Fruit fly (Drosophila melanogaster) whole organism, embryonic: ENCODE measurements around the gene Ir31a.

Source experiments
- Bdp1 ChIP-seq: fragments of 200-800 bp; sonication (Bioruptor generic); optimal IDR thresholded peaks from 3 replicates; lab custom pipeline; 2016; ENCODE audit warnings: missing biosample characterization, missing genetic modification characterization
- CG10366 ChIP-seq: fragments of 200-800 bp; sonication (Bioruptor generic); IDR thresholded peaks from 2 replicates; pipeline ENCODE4 v1.3.6; 2022; ENCODE audit warnings: missing biosample characterization, missing genetic modification characterization
- CG10565 ChIP-seq: fragments of 200-800 bp; sonication (Bioruptor generic); optimal IDR thresholded peaks from 3 replicates; lab custom pipeline; 2016; ENCODE audit warnings: missing biosample characterization, mild to moderate bottlenecking, missing genetic modification characterization
- CG11723 ChIP-seq: fragments of 200-800 bp; sonication (Bioruptor generic); optimal IDR thresholded peaks from 2 replicates; lab custom pipeline; 2017; ENCODE audit warnings: missing biosample characterization, mild to moderate bottlenecking, missing genetic modification characterization
- CG12769 ChIP-seq: fragments of 200-800 bp; sonication (Bioruptor generic); optimal IDR thresholded peaks from 2 replicates; lab custom pipeline; 2019; ENCODE audit warnings: missing biosample characterization, mild to moderate bottlenecking, missing genetic modification characterization, moderate library complexity
- CG14014 ChIP-seq: fragments of 200-800 bp; sonication (Bioruptor generic); IDR thresholded peaks from 2 replicates; pipeline ENCODE4 v1.3.6; 2022; ENCODE audit warnings: missing biosample characterization, missing genetic modification characterization
- CG15601 ChIP-seq: fragments of 200-800 bp; sonication (Bioruptor generic); optimal IDR thresholded peaks from 3 replicates; lab custom pipeline; 2019; ENCODE audit warnings: missing biosample characterization, mild to moderate bottlenecking, missing genetic modification characterization, moderate library complexity
- CG17912 ChIP-seq: fragments of 200-800 bp; sonication (Bioruptor generic); optimal IDR thresholded peaks from 2 replicates; lab custom pipeline; 2018; ENCODE audit warnings: missing biosample characterization, mild to moderate bottlenecking, missing genetic modification characterization
- CG18262 ChIP-seq: fragments of 200-800 bp; optimal IDR thresholded peaks from 3 replicates; lab custom pipeline; 2019; ENCODE audit warnings: missing biosample characterization, mild to moderate bottlenecking, missing genetic modification characterization, moderate library complexity
- CG18764 ChIP-seq: fragments of 200-800 bp; sonication (Bioruptor generic); optimal IDR thresholded peaks from 3 replicates; lab custom pipeline; 2016; ENCODE audit warnings: missing biosample characterization, missing genetic modification characterization
- CG32772 ChIP-seq: fragments of 200-800 bp; sonication (Bioruptor generic); IDR thresholded peaks from 2 replicates; pipeline ENCODE4 v1.3.6; 2022; ENCODE audit warnings: missing biosample characterization, missing genetic modification characterization
- CG6765 ChIP-seq: fragments of 200-800 bp; sonication (Bioruptor generic); optimal IDR thresholded peaks from 3 replicates; lab custom pipeline; 2017; ENCODE audit warnings: missing biosample characterization, mild to moderate bottlenecking, missing genetic modification characterization
- CG7786 ChIP-seq: fragments of 200-800 bp; sonication (Bioruptor generic); optimal IDR thresholded peaks from 2 replicates; lab custom pipeline; 2016; ENCODE audit warnings: missing biosample characterization, missing genetic modification characterization
- CG7987 ChIP-seq: fragments of 200-800 bp; sonication (Bioruptor generic); optimal IDR thresholded peaks from 2 replicates; lab custom pipeline; 2018; ENCODE audit warnings: missing biosample characterization, mild to moderate bottlenecking, missing genetic modification characterization, moderate library complexity
- CG8359 ChIP-seq: fragments of 200-800 bp; sonication (Bioruptor generic); optimal IDR thresholded peaks from 2 replicates; lab custom pipeline; 2017; ENCODE audit warnings: missing biosample characterization, mild to moderate bottlenecking, missing genetic modification characterization, borderline replicate concordance
- CG8924 ChIP-seq: fragments of 200-800 bp; optimal IDR thresholded peaks from 3 replicates; lab custom pipeline; 2019; ENCODE audit warnings: missing biosample characterization, mild to moderate bottlenecking, missing genetic modification characterization, moderate library complexity
- CrebB ChIP-seq: fragments of 200-800 bp; sonication (Bioruptor generic); optimal IDR thresholded peaks from 3 replicates; lab custom pipeline; 2018; ENCODE audit warnings: missing biosample characterization, mild to moderate bottlenecking, missing genetic modification characterization
- Doc3 ChIP-seq: fragments of 200-800 bp; sonication (Bioruptor generic); IDR thresholded peaks from 3 replicates; pipeline ENCODE4 v1.3.6; 2022; ENCODE audit warnings: missing biosample characterization, missing genetic modification characterization; ENCODE audit not compliant: partially characterized antibody
- Ets65A ChIP-seq: fragments of 200-800 bp; sonication (Bioruptor generic); peaks from one replicate; lab custom pipeline; 2016; ENCODE audit warnings: missing biosample characterization, missing genetic modification characterization
- Gsc ChIP-seq: fragments of 200-800 bp; sonication (Bioruptor generic); IDR thresholded peaks from 2 replicates; pipeline ENCODE4 v1.3.6; 2022; ENCODE audit warnings: missing biosample characterization, missing genetic modification characterization
- H15 ChIP-seq: fragments of 200-800 bp; sonication (Bioruptor generic); IDR thresholded peaks from 3 replicates; pipeline ENCODE4 v1.3.6; 2022; ENCODE audit warnings: missing biosample characterization, missing genetic modification characterization
- HLH54F ChIP-seq: fragments of 200-800 bp; sonication (Bioruptor generic); optimal IDR thresholded peaks from 3 replicates; lab custom pipeline; 2016; ENCODE audit warnings: missing biosample characterization, missing genetic modification characterization
- Kr ChIP-seq: fragments of 200-800 bp; sonication (Bioruptor generic); optimal IDR thresholded peaks from 2 replicates; lab custom pipeline; 2017; ENCODE audit warnings: missing biosample characterization, mild to moderate bottlenecking, missing genetic modification characterization
- MESR4 ChIP-seq: fragments of 200-800 bp; sonication (Bioruptor generic); optimal IDR thresholded peaks from 2 replicates; lab custom pipeline; 2018; ENCODE audit warnings: missing biosample characterization, mild to moderate bottlenecking, missing genetic modification characterization, moderate library complexity
- Nf-YB ChIP-seq: fragments of 200-800 bp; sonication (Bioruptor generic); optimal IDR thresholded peaks from 3 replicates; lab custom pipeline; 2019; ENCODE audit warnings: missing biosample characterization, mild to moderate bottlenecking, missing genetic modification characterization, moderate library complexity
- Pdp1 ChIP-seq, 2 experiments: fragments of 200-800 bp; sonication (Bioruptor generic); optimal IDR thresholded peaks; 3 replicates each; lab custom pipeline; 2016; ENCODE audit warnings: missing biosample characterization in 2 of 2, missing genetic modification characterization in 2 of 2, mild to moderate bottlenecking in 1 of 2, moderate library complexity in 1 of 2
- Trl ChIP-seq, 3 experiments: fragments of >200 bp in 2 of 3; fragments of 200-800 bp in 1 of 3; sonication (Bioruptor generic) in 1 of 3; optimal IDR thresholded peaks; 2 replicates in 1 of 3; 3 replicates in 2 of 3; lab custom pipeline; 2016 to 2017; ENCODE audit warnings: missing biosample characterization in 1 of 3, missing genetic modification characterization in 1 of 3
- al ChIP-seq: fragments of 200-800 bp; sonication (Bioruptor generic); IDR thresholded peaks from 2 replicates; pipeline ENCODE4 v1.3.6; 2022; ENCODE audit warnings: missing biosample characterization, missing genetic modification characterization
- ap ChIP-seq: fragments of 200-800 bp; sonication (Bioruptor generic); IDR thresholded peaks from 2 replicates; pipeline ENCODE4 v1.3.6; 2022; ENCODE audit warnings: missing biosample characterization, missing genetic modification characterization
- ash1 ChIP-seq: fragments of 200-800 bp; sonication (Bioruptor generic); optimal IDR thresholded peaks from 2 replicates; lab custom pipeline; 2018; ENCODE audit warnings: missing biosample characterization, mild to moderate bottlenecking, missing genetic modification characterization
- ato ChIP-seq: fragments of 200-800 bp; sonication (Bioruptor generic); IDR thresholded peaks from 2 replicates; pipeline ENCODE4 v1.3.6; 2022; ENCODE audit warnings: missing biosample characterization, missing genetic modification characterization; ENCODE audit not compliant: partially characterized antibody
- caup ChIP-seq: fragments of 200-800 bp; sonication (Bioruptor generic); optimal IDR thresholded peaks from 3 replicates; lab custom pipeline; 2017; ENCODE audit warnings: missing biosample characterization, mild to moderate bottlenecking, missing genetic modification characterization, moderate library complexity; ENCODE audit not compliant: severe bottlenecking
- chm ChIP-seq: fragments of 200-800 bp; sonication (Bioruptor generic); IDR thresholded peaks from 2 replicates; pipeline ENCODE4 v1.3.6; 2022; ENCODE audit warnings: missing biosample characterization, missing genetic modification characterization
- crp ChIP-seq, 2 experiments: fragments of 200-800 bp; sonication (Bioruptor generic); optimal IDR thresholded peaks; 2 replicates in 1 of 2; 3 replicates in 1 of 2; lab custom pipeline; 2017; ENCODE audit warnings: missing biosample characterization in 2 of 2, missing genetic modification characterization in 2 of 2, mild to moderate bottlenecking in 1 of 2, moderate library complexity in 1 of 2
- dmrt11E ChIP-seq: fragments of 200-800 bp; sonication (Bioruptor generic); optimal IDR thresholded peaks from 3 replicates; lab custom pipeline; 2018; ENCODE audit warnings: missing biosample characterization, mild to moderate bottlenecking, missing genetic modification characterization, moderate library complexity
- dpn ChIP-seq, 2 experiments: fragments of 200-800 bp; sonication (Bioruptor generic); optimal IDR thresholded peaks; 3 replicates each; lab custom pipeline; 2016; ENCODE audit warnings: missing biosample characterization in 2 of 2, missing genetic modification characterization in 2 of 2
- eve ChIP-seq, 2 experiments: fragments of >200 bp; optimal IDR thresholded peaks; 2 replicates each; lab custom pipeline; 2017; ENCODE audit warnings: missing biosample characterization in 2 of 2, missing genetic modification characterization in 2 of 2
- gsb ChIP-seq: fragments of 200-800 bp; sonication (Bioruptor generic); IDR thresholded peaks from 2 replicates; pipeline ENCODE4 v1.3.6; 2022; ENCODE audit warnings: missing biosample characterization, missing genetic modification characterization
- hth ChIP-seq: fragments of >200 bp; optimal IDR thresholded peaks from 2 replicates; lab custom pipeline; 2017; ENCODE audit warnings: inconsistent platforms
- nmo ChIP-seq: fragments of 200-800 bp; sonication (Bioruptor generic); optimal IDR thresholded peaks from 2 replicates; lab custom pipeline; 2018; ENCODE audit warnings: missing biosample characterization, mild to moderate bottlenecking, missing genetic modification characterization, moderate library complexity
- pho ChIP-seq: fragments of 200-800 bp; sonication (Bioruptor generic); optimal IDR thresholded peaks from 2 replicates; lab custom pipeline; 2016; ENCODE audit warnings: missing biosample characterization, missing genetic modification characterization
- prd ChIP-seq, 3 experiments: fragments of >200 bp in 2 of 3; fragments of 200-800 bp in 1 of 3; sonication (Bioruptor generic) in 1 of 3; optimal IDR thresholded peaks in 2 of 3; IDR thresholded peaks in 1 of 3; 2 replicates in 2 of 3; 3 replicates in 1 of 3; pipeline versions ENCODE4 v1.3.6 to Lab custom; 2017 to 2022; ENCODE audit warnings: missing biosample characterization in 1 of 3, missing genetic modification characterization in 1 of 3
- repo ChIP-seq: fragments of 200-800 bp; sonication (Bioruptor generic); optimal IDR thresholded peaks from 2 replicates; lab custom pipeline; 2016; ENCODE audit warnings: missing biosample characterization, missing genetic modification characterization
- schlank ChIP-seq: fragments of 200-800 bp; sonication (Bioruptor generic); optimal IDR thresholded peaks from 2 replicates; lab custom pipeline; 2018; ENCODE audit warnings: missing biosample characterization, mild to moderate bottlenecking, missing genetic modification characterization
- sob ChIP-seq: fragments of 200-800 bp; sonication (Bioruptor generic); IDR thresholded peaks from 2 replicates; pipeline ENCODE4 v1.3.6; 2022; ENCODE audit warnings: missing biosample characterization, missing genetic modification characterization
- tgo ChIP-seq: fragments of 200-800 bp; sonication (Bioruptor generic); IDR thresholded peaks from 3 replicates; pipeline ENCODE4 v1.3.6; 2022; ENCODE audit warnings: missing biosample characterization, missing genetic modification characterization
- wor ChIP-seq: fragments of 200-800 bp; sonication (Bioruptor generic); IDR thresholded peaks from 2 replicates; pipeline ENCODE4 v1.3.6; 2022; ENCODE audit warnings: missing biosample characterization, missing genetic modification characterization

Ir31a gene

DNA sequence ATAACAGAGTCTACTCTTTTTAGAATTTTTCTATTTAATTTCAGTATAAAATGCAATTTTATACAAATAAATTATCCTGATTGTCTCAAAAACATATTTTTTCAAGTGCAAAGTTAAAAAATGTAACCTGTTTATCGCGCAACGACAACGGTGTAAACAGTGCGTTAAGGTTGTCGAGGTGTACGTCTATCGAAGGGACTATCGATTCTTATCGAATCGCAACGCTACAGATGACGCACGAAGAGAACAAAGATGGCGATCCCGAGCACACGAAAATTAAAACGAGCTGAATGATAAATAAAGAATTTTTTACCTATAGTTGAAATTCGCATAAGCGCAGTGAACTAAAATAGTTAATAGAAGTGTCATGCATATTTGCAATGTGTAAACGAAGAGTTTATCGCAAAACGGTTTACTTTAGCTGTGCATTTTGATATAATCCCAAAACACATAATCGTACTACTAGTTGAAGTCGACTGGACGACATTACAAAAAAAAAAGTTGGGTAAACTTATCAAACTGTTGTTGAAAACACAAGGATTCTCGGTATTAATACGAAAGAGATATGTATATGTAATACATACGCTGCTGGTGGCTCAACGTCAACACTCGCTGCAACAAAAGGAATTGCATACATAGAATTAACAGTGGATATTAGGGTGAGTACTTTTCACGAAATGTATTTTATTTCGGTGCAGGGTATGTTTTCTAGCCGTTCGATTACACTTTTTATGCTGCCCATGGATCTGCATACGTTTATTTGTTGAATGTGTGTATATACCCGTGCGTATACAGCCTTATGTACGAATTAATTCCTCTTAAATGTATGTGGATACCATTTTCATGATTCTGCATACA lies 17.3 kb upstream of the Ir31a start, which contains the start of gene da (continued):
- TF ChIP-seq dmrt11E (peak; percentile 65), HLH54F (GFP tag; lab: Kevin White, UChicago) (peak; percentile 65), CG15601 (peak; percentile 48), CG14014 (GFP tag; lab: Robert Waterston, UW) (peak; percentile 64; the same call in 1 of the 2 replicates), Nf-YB (GFP tag; lab: Kevin White, UChicago) (peak; percentile 38), CG7786 (GFP tag; lab: Kevin White, UChicago) (peak; percentile 55), ap (GFP tag; lab: Robert Waterston, UW) (no peak), H15 (0 out of 3 replicates have a peak, but pooled peaks have one; percentile 13), caup (peak; percentile 69), pho (GFP tag; lab: Kevin White, UChicago) (peak; percentile 73), wor (GFP tag; lab: Robert Waterston, UW) (no peak), Doc3 (GFP tag; lab: Robert Waterston, UW) (no peak), CG8359 (GFP tag; lab: Kevin White, UChicago) (no peak), CG7987 (GFP tag; lab: Kevin White, UChicago) (peak; percentile 45), al (GFP tag; lab: Robert Waterston, UW) (peak; percentile 45), crp (GFP tag; optimal IDR thresholded peaks at IDR 0.05; lab: Kevin White, UChicago) (peak in 1 of 2 experiments; percentile 55), CrebB (tag; lab: Kevin White, UChicago) (peak; percentile 43), CG18764 (GFP tag; lab: Kevin White, UChicago) (peak; percentile 33), eve (GFP tag; optimal IDR thresholded peaks at IDR 0.05; lab: Kevin White, UChicago) (peak in 1 of 2 experiments; percentile 76), Ets65A (GFP tag; lab: Kevin White, UChicago) (peak; percentile 78), nmo (peak; percentile 73), hth (no peak), CG32772 (GFP tag; lab: Robert Waterston, UW) (no peak; the same call in 1 of the 2 replicates), ash1 (GFP tag; lab: Kevin White, UChicago) (peak; percentile 6), CG8924 (tag; lab: Kevin White, UChicago) (peak; percentile 71), Trl (optimal IDR thresholded peaks at IDR 0.05; lab: Kevin White, UChicago) (no peak), Trl (GFP tag; optimal IDR thresholded peaks at IDR 0.05; lab: Kevin White, UChicago) (peak; percentile 47), CG17912 (GFP tag; lab: Kevin White, UChicago) (peak; percentile 32), Kr (GFP tag; lab: Kevin White, UChicago) (no peak), prd (optimal IDR thresholded peaks at IDR 0.05; lab: Kevin White, UChicago) (no peak), prd (GFP tag; IDR thresholded peaks at IDR 0.05; lab: Robert Waterston, UW) (peak; percentile 74), MESR4 (peak; percentile 91), dpn (GFP tag; optimal IDR thresholded peaks at IDR 0.05; lab: Kevin White, UChicago) (peak; percentile 63 to 69), sob (peak; percentile 62; the same call in 1 of the 2 replicates), CG12769 (tag; lab: Kevin White, UChicago) (no peak), tgo (GFP tag; lab: Robert Waterston, UW) (peak; percentile 57; the same call in 1 of the 3 replicates), CG10565 (no peak), CG10366 (GFP tag; lab: Robert Waterston, UW) (peak; percentile 63; the same call in 1 of the 2 replicates), repo (no peak), chm (GFP tag; lab: Robert Waterston, UW) (peak; percentile 55), ato (GFP tag; lab: Robert Waterston, UW) (peak; percentile 17; the same call in 1 of the 2 replicates), Pdp1 (GFP tag; optimal IDR thresholded peaks at IDR 0.05; lab: Kevin White, UChicago) (peak; percentile 33 to 69), CG6765 (GFP tag; lab: Kevin White, UChicago) (peak; percentile 25), Gsc (GFP tag; lab: Robert Waterston, UW) (no peak), Bdp1 (no peak), CG11723 (GFP tag; lab: Kevin White, UChicago) (peak; percentile 77), CG18262 (tag; lab: Kevin White, UChicago) (peak; percentile 58), schlank (tag; lab: Kevin White, UChicago) (peak; percentile 9), gsb (GFP tag; lab: Robert Waterston, UW) (no peak)
